Fruit fly (Drosophila melanogaster) whole organism, pupa: Measurements from ENCODE around the gene CG42751.

ENCODE experiments used
- CG10348 ChIP-seq: fragments of 200-800 bp; sonication (Bioruptor generic); IDR thresholded peaks from 2 replicates; pipeline ENCODE4 v1.3.6; 2022; ENCODE audit warnings: missing biosample characterization, missing genetic modification characterization
- CG12605 ChIP-seq: fragments of 200-800 bp; sonication (Bioruptor generic); IDR thresholded peaks from 2 replicates; pipeline ENCODE4 v1.3.6; 2022; ENCODE audit warnings: missing biosample characterization, missing genetic modification characterization
- CG13204 ChIP-seq: fragments of 200-800 bp; sonication (Bioruptor generic); optimal IDR thresholded peaks from 2 replicates; lab custom pipeline; 2018; ENCODE audit warnings: missing biosample characterization, mild to moderate bottlenecking, missing genetic modification characterization, moderate library complexity
- CG14655 ChIP-seq: fragments of 200-800 bp; sonication (Bioruptor generic); optimal IDR thresholded peaks from 3 replicates; lab custom pipeline; 2017; ENCODE audit warnings: mild to moderate bottlenecking, missing biosample characterization, missing genetic modification reagents, missing genetic modification characterization
- CG15710 ChIP-seq: fragments of 200-800 bp; sonication (Bioruptor generic); optimal IDR thresholded peaks from 2 replicates; lab custom pipeline; 2018; ENCODE audit warnings: missing biosample characterization, mild to moderate bottlenecking, missing genetic modification characterization, moderate library complexity
- CG17806 ChIP-seq: fragments of 200-800 bp; sonication (Bioruptor generic); optimal IDR thresholded peaks from 2 replicates; lab custom pipeline; 2018; ENCODE audit warnings: missing biosample characterization, mild to moderate bottlenecking, missing genetic modification characterization, moderate library complexity
- CG32121 ChIP-seq: fragments of 200-800 bp; sonication (Bioruptor generic); IDR thresholded peaks from 2 replicates; pipeline ENCODE4 v1.3.6; 2022; ENCODE audit warnings: missing biosample characterization, missing genetic modification characterization
- CG34367 ChIP-seq: fragments of 200-800 bp; sonication (Bioruptor generic); optimal IDR thresholded peaks from 2 replicates; lab custom pipeline; 2018; ENCODE audit warnings: missing biosample characterization, mild to moderate bottlenecking, missing genetic modification characterization
- CG4496 ChIP-seq: fragments of 200-800 bp; sonication (Bioruptor generic); IDR thresholded peaks from 3 replicates; pipeline ENCODE4 v1.3.6; 2022; ENCODE audit warnings: missing biosample characterization, missing genetic modification characterization
- CG8159 ChIP-seq: fragments of 200-800 bp; sonication (Bioruptor generic); optimal IDR thresholded peaks from 3 replicates; lab custom pipeline; 2018; ENCODE audit warnings: missing biosample characterization, mild to moderate bottlenecking, missing genetic modification characterization, moderate library complexity
- CG8301 ChIP-seq: fragments of 200-800 bp; sonication (Bioruptor generic); optimal IDR thresholded peaks from 2 replicates; lab custom pipeline; 2018; ENCODE audit warnings: missing biosample characterization, mild to moderate bottlenecking, missing genetic modification characterization
- CG9948 ChIP-seq: fragments of 200-800 bp; sonication (Bioruptor generic); optimal IDR thresholded peaks from 2 replicates; lab custom pipeline; 2018; ENCODE audit warnings: missing biosample characterization, mild to moderate bottlenecking, missing genetic modification characterization, moderate library complexity
- D1 ChIP-seq: fragments of 200-800 bp; sonication (Bioruptor generic); optimal IDR thresholded peaks from 2 replicates; lab custom pipeline; 2018; ENCODE audit warnings: missing biosample characterization, mild to moderate bottlenecking, missing genetic modification characterization, moderate library complexity
- EcR ChIP-seq: fragments of 200-800 bp; sonication (Bioruptor generic); optimal IDR thresholded peaks from 3 replicates; lab custom pipeline; 2019; ENCODE audit warnings: missing biosample characterization, missing genetic modification characterization, mild to moderate bottlenecking, moderate library complexity, missing genetic modification reagents
- Ets98B ChIP-seq: fragments of 200-800 bp; sonication (Bioruptor generic); IDR thresholded peaks from 2 replicates; pipeline ENCODE4 v1.3.6; 2022; ENCODE audit warnings: missing biosample characterization, missing genetic modification characterization
- Pif1A ChIP-seq: fragments of 200-800 bp; sonication (Bioruptor generic); optimal IDR thresholded peaks from 3 replicates; lab custom pipeline; 2016; ENCODE audit warnings: missing biosample characterization, missing genetic modification characterization
- Pif1B ChIP-seq: fragments of 200-800 bp; sonication (Bioruptor generic); optimal IDR thresholded peaks from 3 replicates; lab custom pipeline; 2016; ENCODE audit warnings: missing biosample characterization, missing genetic modification characterization
- Snoo ChIP-seq: fragments of 200-800 bp; sonication (Bioruptor generic); optimal IDR thresholded peaks from 3 replicates; lab custom pipeline; 2017; ENCODE audit warnings: missing biosample characterization, mild to moderate bottlenecking, missing genetic modification characterization, inconsistent platforms
- fd96Ca ChIP-seq: fragments of 200-800 bp; sonication (Bioruptor generic); IDR thresholded peaks from 3 replicates; pipeline ENCODE4 v1.3.6; 2022; ENCODE audit warnings: missing biosample characterization, missing genetic modification characterization
- gl ChIP-seq: fragments of 200-800 bp; sonication (Bioruptor generic); optimal IDR thresholded peaks from 2 replicates; lab custom pipeline; 2018; ENCODE audit warnings: missing biosample characterization, mild to moderate bottlenecking, missing genetic modification characterization
- rn ChIP-seq: fragments of 200-800 bp; sonication (Bioruptor generic); IDR thresholded peaks from 2 replicates; pipeline ENCODE4 v1.3.6; 2022; ENCODE audit warnings: missing biosample characterization, missing genetic modification characterization

Gene CG42751

dm6 chr2L:11870867-11871452 is 17.7 kb downstream of the CG42751 start:
- no peak for TF ChIP-seq Pif1A (GFP tag; lab: Kevin White, UChicago)
- TF ChIP-seq Ets98B (GFP tag; lab: Robert Waterston, UW), result no peak
- no peak for TF ChIP-seq rn (GFP tag; lab: Robert Waterston, UW)
- TF ChIP-seq gl, result no peak
- no peak for TF ChIP-seq CG4496 (GFP tag; lab: Robert Waterston, UW)
- no peak for TF ChIP-seq D1
- TF ChIP-seq CG32121 (GFP tag; lab: Robert Waterston, UW), result no peak
- peak; percentile 68 for TF ChIP-seq EcR (GFP tag; lab: Kevin White, UChicago)
- no peak for TF ChIP-seq CG8301
- no peak for TF ChIP-seq Snoo
- TF ChIP-seq CG10348 (GFP tag; lab: Robert Waterston, UW), result no peak
- TF ChIP-seq CG13204 (GFP tag; lab: Kevin White, UChicago), result no peak
- TF ChIP-seq CG12605 (GFP tag; lab: Robert Waterston, UW), result no peak
- no peak for TF ChIP-seq fd96Ca (GFP tag; lab: Robert Waterston, UW)
- peak; percentile 44 for TF ChIP-seq CG15710
- TF ChIP-seq CG17806 (tag; lab: Kevin White, UChicago), result peak; percentile 29
- peak; percentile 2 for TF ChIP-seq CG9948
- TF ChIP-seq CG34367 (tag; lab: Kevin White, UChicago), result no peak
- peak; percentile 26 for TF ChIP-seq Pif1B (GFP tag; lab: Kevin White, UChicago)
- peak; percentile 24 for TF ChIP-seq CG14655 (GFP tag; lab: Kevin White, UChicago)
- TF ChIP-seq CG8159 (tag; lab: Kevin White, UChicago), result peak; percentile 66

dm6 chr2L:11874232-11874765 is 21.1 kb downstream of the CG42751 start:
- peak; percentile 39; the same call in 1 of the 2 replicates for TF ChIP-seq CG32121 (GFP tag; lab: Robert Waterston, UW)
- no peak for TF ChIP-seq CG17806 (tag; lab: Kevin White, UChicago)
- peak; percentile 30; the same call in 1 of the 2 replicates for TF ChIP-seq Ets98B (GFP tag; lab: Robert Waterston, UW)
- TF ChIP-seq fd96Ca (GFP tag; lab: Robert Waterston, UW), result 0 out of 3 replicates have a peak, but pooled peaks have one; percentile 30
- TF ChIP-seq CG34367 (tag; lab: Kevin White, UChicago), result no peak
- peak; percentile 57; the same call in 1 of the 3 replicates for TF ChIP-seq CG4496 (GFP tag; lab: Robert Waterston, UW)

dm6 chr2L:11874890-11875289 is 21.7 kb downstream of the CG42751 start:
- no peak for TF ChIP-seq CG32121 (GFP tag; lab: Robert Waterston, UW)
- no peak for TF ChIP-seq CG13204 (GFP tag; lab: Kevin White, UChicago)
- TF ChIP-seq CG15710, result no peak
- TF ChIP-seq D1, result no peak
- TF ChIP-seq CG8301, result no peak
- peak; percentile 64; the same call in 2 of the 3 replicates for TF ChIP-seq CG4496 (GFP tag; lab: Robert Waterston, UW)
- peak; percentile 27; the same call in 1 of the 2 replicates for TF ChIP-seq Ets98B (GFP tag; lab: Robert Waterston, UW)
- peak; percentile 2 for TF ChIP-seq CG14655 (GFP tag; lab: Kevin White, UChicago)
- no peak for TF ChIP-seq EcR (GFP tag; lab: Kevin White, UChicago)
- TF ChIP-seq Pif1A (GFP tag; lab: Kevin White, UChicago), result no peak
- TF ChIP-seq CG12605 (GFP tag; lab: Robert Waterston, UW), result peak; percentile 94
- 0 out of 3 replicates have a peak, but pooled peaks have one; percentile 21 for TF ChIP-seq fd96Ca (GFP tag; lab: Robert Waterston, UW)
- TF ChIP-seq, all 21 proteins: peak for 5

- no peak for TF ChIP-seq Pif1B (GFP tag; lab: Kevin White, UChicago)
- no peak for TF ChIP-seq EcR (GFP tag; lab: Kevin White, UChicago)
- no peak for TF ChIP-seq Ets98B (GFP tag; lab: Robert Waterston, UW)
- no peak for TF ChIP-seq CG15710
- no peak for TF ChIP-seq gl
- TF ChIP-seq CG9948, result no peak
- TF ChIP-seq CG8159 (tag; lab: Kevin White, UChicago), result no peak
- no peak for TF ChIP-seq CG14655 (GFP tag; lab: Kevin White, UChicago)
- no peak for TF ChIP-seq D1
- TF ChIP-seq CG32121 (GFP tag; lab: Robert Waterston, UW), result no peak
- TF ChIP-seq rn (GFP tag; lab: Robert Waterston, UW), result no peak
- no peak for TF ChIP-seq CG8301
- no peak for TF ChIP-seq CG13204 (GFP tag; lab: Kevin White, UChicago)
- no peak for TF ChIP-seq CG12605 (GFP tag; lab: Robert Waterston, UW)
- no peak for TF ChIP-seq Snoo
- TF ChIP-seq CG10348 (GFP tag; lab: Robert Waterston, UW), result no peak
- no peak for TF ChIP-seq CG34367 (tag; lab: Kevin White, UChicago)
- TF ChIP-seq fd96Ca (GFP tag; lab: Robert Waterston, UW), result no peak
- no peak for TF ChIP-seq Pif1A (GFP tag; lab: Kevin White, UChicago)
- TF ChIP-seq, all 21 proteins: peak for 0
Measured at dm6 chr2L:11878812-11879328, 25.6 kb downstream of the CG42751 start.

dm6 chr2L:11893269-11893668 is 40.0 kb downstream of the CG42751 start:
- TF ChIP-seq Pif1B (GFP tag; lab: Kevin White, UChicago) (no peak), Snoo (no peak), D1 (no peak), CG10348 (GFP tag; lab: Robert Waterston, UW) (no peak), CG34367 (tag; lab: Kevin White, UChicago) (no peak), rn (GFP tag; lab: Robert Waterston, UW) (no peak), CG13204 (GFP tag; lab: Kevin White, UChicago) (no peak), CG14655 (GFP tag; lab: Kevin White, UChicago) (no peak), EcR (GFP tag; lab: Kevin White, UChicago) (no peak), CG8159 (tag; lab: Kevin White, UChicago) (no peak), CG32121 (GFP tag; lab: Robert Waterston, UW) (no peak), Pif1A (GFP tag; lab: Kevin White, UChicago) (no peak), CG15710 (no peak), CG8301 (no peak), Ets98B (GFP tag; lab: Robert Waterston, UW) (no peak), gl (no peak), fd96Ca (GFP tag; lab: Robert Waterston, UW) (no peak)
